Fruit fly (Drosophila melanogaster) whole organism, prepupa: ENCODE data around the gene Cp38.

Experiments
- Blimp-1 ChIP-seq: fragments of 200-800 bp; sonication (Bioruptor generic); optimal IDR thresholded peaks from 3 replicates; lab custom pipeline; 2017; ENCODE audit warnings: missing biosample characterization, missing genetic modification characterization, mild to moderate bottlenecking, moderate library complexity, missing genetic modification reagents
- CG10631 ChIP-seq: fragments of 200-800 bp; sonication (Bioruptor generic); optimal IDR thresholded peaks from 2 replicates; lab custom pipeline; 2016; ENCODE audit warnings: missing biosample characterization, missing genetic modification characterization
- CG15336 ChIP-seq: fragments of 200-800 bp; sonication (Bioruptor generic); IDR thresholded peaks from 2 replicates; pipeline ENCODE4 v1.3.6; 2022; ENCODE audit warnings: missing biosample characterization, missing genetic modification characterization
- CG1621 ChIP-seq: fragments of 200-800 bp; sonication (Bioruptor generic); optimal IDR thresholded peaks from 3 replicates; lab custom pipeline; 2018; ENCODE audit warnings: missing biosample characterization, mild to moderate bottlenecking, missing genetic modification characterization
- CG3032 ChIP-seq: fragments of 200-800 bp; optimal IDR thresholded peaks from 2 replicates; lab custom pipeline; 2019; ENCODE audit warnings: missing biosample characterization, mild to moderate bottlenecking, missing genetic modification characterization, moderate library complexity
- CG31627 ChIP-seq: fragments of 200-800 bp; sonication (Bioruptor generic); optimal IDR thresholded peaks from 3 replicates; lab custom pipeline; 2016; ENCODE audit warnings: missing biosample characterization, missing genetic modification characterization
- CG32006 ChIP-seq: fragments of 200-800 bp; sonication (Bioruptor generic); optimal IDR thresholded peaks from 3 replicates; lab custom pipeline; 2017; ENCODE audit warnings: missing biosample characterization, mild to moderate bottlenecking, missing genetic modification characterization
- CG34406 ChIP-seq: fragments of 200-800 bp; sonication (Bioruptor generic); optimal IDR thresholded peaks from 3 replicates; lab custom pipeline; 2016; ENCODE audit warnings: missing biosample characterization, missing genetic modification characterization
- CG3919 ChIP-seq: fragments of 200-800 bp; sonication (Bioruptor generic); optimal IDR thresholded peaks from 3 replicates; lab custom pipeline; 2016; ENCODE audit warnings: missing biosample characterization, missing genetic modification characterization
- CG4318 ChIP-seq: fragments of 200-800 bp; sonication (Bioruptor generic); optimal IDR thresholded peaks from 3 replicates; lab custom pipeline; 2017; ENCODE audit warnings: missing biosample characterization, mild to moderate bottlenecking, missing genetic modification characterization
- CG6276 ChIP-seq: fragments of 200-800 bp; sonication (Bioruptor generic); optimal IDR thresholded peaks from 2 replicates; lab custom pipeline; 2017; ENCODE audit warnings: missing biosample characterization, mild to moderate bottlenecking, missing genetic modification characterization
- CG6792 ChIP-seq: fragments of 200-800 bp; sonication (Bioruptor generic); optimal IDR thresholded peaks from 3 replicates; lab custom pipeline; 2016; ENCODE audit warnings: missing biosample characterization, missing genetic modification characterization
- CG6854 ChIP-seq: fragments of 200-800 bp; sonication (Bioruptor generic); optimal IDR thresholded peaks from 2 replicates; lab custom pipeline; 2017; ENCODE audit warnings: missing biosample characterization, mild to moderate bottlenecking, missing genetic modification characterization
- CG8119 ChIP-seq: fragments of 200-800 bp; sonication (Bioruptor generic); IDR thresholded peaks from 3 replicates; pipeline ENCODE4 v1.3.6; 2022; ENCODE audit warnings: missing biosample characterization, missing genetic modification characterization
- CG9139 ChIP-seq: fragments of 200-800 bp; sonication (Bioruptor generic); optimal IDR thresholded peaks from 3 replicates; lab custom pipeline; 2017; ENCODE audit warnings: missing biosample characterization, mild to moderate bottlenecking, missing genetic modification characterization
- Eip75B ChIP-seq: fragments of 200-800 bp; sonication (Bioruptor generic); optimal IDR thresholded peaks from 3 replicates; lab custom pipeline; 2016; ENCODE audit warnings: missing biosample characterization, missing genetic modification characterization
- Ets21C ChIP-seq: fragments of 200-800 bp; sonication (Bioruptor generic); optimal IDR thresholded peaks from 3 replicates; lab custom pipeline; 2016; ENCODE audit warnings: missing biosample characterization, missing genetic modification characterization
- Ets96B ChIP-seq: fragments of 200-800 bp; optimal IDR thresholded peaks from 2 replicates; lab custom pipeline; 2019; ENCODE audit warnings: missing biosample characterization, mild to moderate bottlenecking, missing genetic modification characterization, moderate library complexity
- Gug ChIP-seq: fragments of 200-800 bp; sonication (Bioruptor generic); IDR thresholded peaks from 2 replicates; pipeline ENCODE4 v1.3.6; 2022; ENCODE audit warnings: missing biosample characterization, missing genetic modification characterization
- Hr38 ChIP-seq: sonication (Bioruptor generic); optimal IDR thresholded peaks from 2 replicates; lab custom pipeline; 2016; ENCODE audit warnings: missing biosample characterization, missing genetic modification characterization
- Hr39 ChIP-seq: fragments of 200-800 bp; sonication (Bioruptor generic); optimal IDR thresholded peaks from 2 replicates; lab custom pipeline; 2016; ENCODE audit warnings: missing biosample characterization, missing genetic modification characterization
- Hr4 ChIP-seq: fragments of 200-800 bp; sonication (Bioruptor generic); optimal IDR thresholded peaks from 3 replicates; lab custom pipeline; 2016; ENCODE audit warnings: missing biosample characterization, missing genetic modification characterization
- Met ChIP-seq: fragments of 200-800 bp; sonication (Bioruptor generic); optimal IDR thresholded peaks from 3 replicates; lab custom pipeline; 2016; ENCODE audit warnings: missing biosample characterization, missing genetic modification characterization
- OdsH ChIP-seq: fragments of 200-800 bp; sonication (Bioruptor generic); optimal IDR thresholded peaks from 3 replicates; lab custom pipeline; 2016; ENCODE audit warnings: missing biosample characterization, missing genetic modification characterization
- Smox ChIP-seq: fragments of 200-800 bp; sonication (Bioruptor generic); optimal IDR thresholded peaks from 3 replicates; lab custom pipeline; 2016; ENCODE audit warnings: missing biosample characterization, missing genetic modification characterization
- Sox102F ChIP-seq: fragments of 200-800 bp; sonication (Bioruptor generic); optimal IDR thresholded peaks from 2 replicates; lab custom pipeline; 2016; ENCODE audit warnings: missing biosample characterization, mild to moderate bottlenecking, missing genetic modification characterization
- Sox15 ChIP-seq: fragments of 200-800 bp; sonication (Bioruptor generic); optimal IDR thresholded peaks from 3 replicates; lab custom pipeline; 2016; ENCODE audit warnings: missing biosample characterization, missing genetic modification characterization
- achi ChIP-seq: fragments of 200-800 bp; sonication (Bioruptor generic); optimal IDR thresholded peaks from 3 replicates; lab custom pipeline; 2016; ENCODE audit warnings: missing biosample characterization, missing genetic modification characterization
- acj6 ChIP-seq: fragments of 200-800 bp; sonication (Bioruptor generic); optimal IDR thresholded peaks from 3 replicates; lab custom pipeline; 2016; ENCODE audit warnings: missing biosample characterization, missing genetic modification characterization
- dac ChIP-seq: fragments of 200-800 bp; sonication (Bioruptor generic); optimal IDR thresholded peaks from 2 replicates; lab custom pipeline; 2017; ENCODE audit warnings: missing biosample characterization, mild to moderate bottlenecking, missing genetic modification characterization
- eg ChIP-seq: fragments of 200-800 bp; sonication (Bioruptor generic); IDR thresholded peaks from 3 replicates; pipeline ENCODE4 v1.3.6; 2022; ENCODE audit warnings: missing biosample characterization, missing genetic modification characterization
- fd85E ChIP-seq: fragments of 200-800 bp; sonication (Bioruptor generic); optimal IDR thresholded peaks from 3 replicates; lab custom pipeline; 2016; ENCODE audit warnings: missing biosample characterization, missing genetic modification characterization
- net ChIP-seq: fragments of 200-800 bp; sonication (Bioruptor generic); optimal IDR thresholded peaks from 3 replicates; lab custom pipeline; 2016; ENCODE audit warnings: missing biosample characterization, missing genetic modification characterization
- pdm3 ChIP-seq: fragments of 200-800 bp; sonication (Bioruptor generic); optimal IDR thresholded peaks from 3 replicates; lab custom pipeline; 2016; ENCODE audit warnings: missing biosample characterization, missing genetic modification characterization
- spab ChIP-seq: fragments of 200-800 bp; sonication (Bioruptor generic); optimal IDR thresholded peaks from 2 replicates; lab custom pipeline; 2017; ENCODE audit warnings: missing biosample characterization, mild to moderate bottlenecking, missing genetic modification characterization, missing genetic modification reagents
- ss ChIP-seq, 2 experiments: fragments of 200-800 bp; sonication (Bioruptor generic); optimal IDR thresholded peaks; 2 replicates in 1 of 2; 3 replicates in 1 of 2; lab custom pipeline; 2017 to 2018; ENCODE audit warnings: mild to moderate bottlenecking in 2 of 2, missing biosample characterization in 2 of 2, missing genetic modification characterization in 2 of 2, moderate library complexity in 1 of 2
- svp ChIP-seq: fragments of 200-800 bp; sonication (Bioruptor generic); peaks from one replicate; lab custom pipeline; 2016; ENCODE audit warnings: missing biosample characterization, missing genetic modification characterization
- topi ChIP-seq: fragments of 200-800 bp; sonication (Bioruptor generic); optimal IDR thresholded peaks from 3 replicates; lab custom pipeline; 2016; ENCODE audit warnings: missing biosample characterization, missing genetic modification characterization
- vri ChIP-seq: fragments of 200-800 bp; sonication (Bioruptor generic); optimal IDR thresholded peaks from 3 replicates; lab custom pipeline; 2016; ENCODE audit warnings: missing biosample characterization, mild to moderate bottlenecking, missing genetic modification characterization

The Cp38 gene

DNA sequence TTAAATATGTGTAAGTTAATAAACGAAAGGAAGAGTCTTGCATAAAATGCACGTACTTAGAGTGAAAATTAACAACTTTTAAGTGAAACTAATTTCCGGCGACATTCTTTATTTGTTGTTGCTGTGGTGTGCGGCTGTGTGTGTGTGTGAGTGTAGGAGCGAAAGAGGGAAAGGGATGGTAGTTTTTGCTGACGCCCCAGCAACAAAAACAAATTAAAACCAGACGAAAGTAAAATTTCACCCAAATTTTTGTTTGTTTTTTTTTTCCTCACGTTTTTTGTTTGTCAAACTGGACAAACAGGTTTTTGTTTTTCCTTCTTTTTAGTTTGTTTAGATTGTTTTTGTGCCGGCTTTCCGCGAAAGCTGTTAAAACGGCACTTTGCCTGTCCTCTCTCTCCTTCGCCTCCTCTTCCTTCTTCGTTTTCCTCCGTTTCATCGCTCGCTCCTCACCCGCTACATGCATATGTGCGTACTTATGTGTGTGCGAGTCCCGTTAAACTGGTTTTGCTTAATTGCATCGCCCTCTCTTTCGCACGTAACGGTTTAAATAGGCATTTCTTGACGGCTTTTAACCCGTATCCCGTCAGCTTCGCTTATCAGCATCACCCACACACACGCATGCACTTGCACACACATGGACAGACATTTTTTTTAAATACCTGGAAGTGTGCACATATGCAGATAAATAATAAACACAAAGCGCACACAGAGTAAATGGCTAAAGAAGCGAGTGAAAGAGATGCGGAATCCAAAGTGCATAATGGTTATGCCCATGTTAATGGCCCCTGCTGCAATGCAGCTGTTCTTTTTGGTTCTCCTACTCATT lies 44.1 kb upstream of the Cp38 start, which contains the start of gene Miga (continued):
- TF ChIP-seq Ets21C (GFP tag; lab: Kevin White, UChicago): no peak
- TF ChIP-seq eg (GFP tag; lab: Robert Waterston, UW): peak; percentile 21; the same call in 1 of the 3 replicates
- TF ChIP-seq Gug (GFP tag; lab: Robert Waterston, UW): no peak
- TF ChIP-seq ss (GFP tag; optimal IDR thresholded peaks at IDR 0.05; lab: Kevin White, UChicago): peak; percentile 67 to 77
- TF ChIP-seq CG15336: peak; percentile 33; the same call in 1 of the 2 replicates
- TF ChIP-seq net (GFP tag; lab: Kevin White, UChicago): no peak
- TF ChIP-seq achi (GFP tag; lab: Kevin White, UChicago): no peak
- TF ChIP-seq Ets96B (tag; lab: Kevin White, UChicago): peak; percentile 12
- TF ChIP-seq CG31627 (GFP tag; lab: Kevin White, UChicago): no peak
- TF ChIP-seq CG32006 (GFP tag; lab: Kevin White, UChicago): peak; percentile 22
- TF ChIP-seq acj6 (GFP tag; lab: Kevin White, UChicago): no peak
- TF ChIP-seq Blimp-1: peak; percentile 90
- TF ChIP-seq fd85E (GFP tag; lab: Kevin White, UChicago): no peak
- TF ChIP-seq Sox102F (GFP tag; lab: Kevin White, UChicago): peak; percentile 8
- TF ChIP-seq topi (GFP tag; lab: Kevin White, UChicago): no peak
- peak; percentile 8 for TF ChIP-seq CG3032 (tag; lab: Kevin White, UChicago)
- no peak for TF ChIP-seq dac (GFP tag; lab: Kevin White, UChicago)
- no peak for TF ChIP-seq pdm3 (GFP tag; lab: Kevin White, UChicago)
- TF ChIP-seq CG10631 (GFP tag; lab: Kevin White, UChicago): no peak
- no peak for TF ChIP-seq Hr4 (GFP tag; lab: Kevin White, UChicago)
- TF ChIP-seq Met (GFP tag; lab: Kevin White, UChicago): no peak
- peak; percentile 9 for TF ChIP-seq spab
- TF ChIP-seq CG3919 (GFP tag; lab: Kevin White, UChicago): no peak
- TF ChIP-seq, all 60 proteins: peak for 22

DNA sequence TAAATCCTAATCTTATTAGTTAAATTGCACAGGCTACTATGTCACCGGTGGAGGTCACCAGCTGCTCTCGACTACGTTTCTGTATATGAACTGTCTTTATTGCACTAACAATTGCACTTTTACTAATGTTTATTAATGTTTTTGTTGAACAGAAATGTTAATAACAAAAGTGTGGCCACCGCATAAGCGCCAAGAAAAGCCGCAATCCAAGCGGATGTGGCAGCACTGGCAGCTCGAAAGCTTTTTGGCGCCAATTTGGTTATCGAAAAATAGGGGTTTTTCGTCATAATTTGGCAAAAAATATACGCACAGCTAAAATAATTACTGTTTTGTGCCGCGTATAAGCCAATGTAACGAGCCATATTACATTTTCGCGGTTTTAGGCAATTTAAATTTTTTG lies 39.5 kb upstream of the Cp38 start, which contains the start of gene CG12123:
TSS of gene CG12123 (minus strand) at position 188 of the 400 bp plus-strand sequence.
- TF ChIP-seq OdsH (GFP tag; lab: Kevin White, UChicago): no peak
- TF ChIP-seq Gug (GFP tag; lab: Robert Waterston, UW): no peak
- TF ChIP-seq net (GFP tag; lab: Kevin White, UChicago): no peak
- no peak for TF ChIP-seq Sox15 (GFP tag; lab: Kevin White, UChicago)
- no peak for TF ChIP-seq CG6792 (GFP tag; lab: Kevin White, UChicago)
- no peak for TF ChIP-seq CG8119 (GFP tag; lab: Robert Waterston, UW)
- no peak for TF ChIP-seq Smox (GFP tag; lab: Kevin White, UChicago)
- no peak for TF ChIP-seq CG3032 (tag; lab: Kevin White, UChicago)
- TF ChIP-seq Eip75B (GFP tag; lab: Kevin White, UChicago): no peak
- TF ChIP-seq CG6276 (GFP tag; lab: Kevin White, UChicago): no peak
- TF ChIP-seq ss (GFP tag; optimal IDR thresholded peaks at IDR 0.05; lab: Kevin White, UChicago): no peak
- TF ChIP-seq CG6854 (GFP tag; lab: Kevin White, UChicago): no peak
- no peak for TF ChIP-seq svp
- no peak for TF ChIP-seq Hr38 (GFP tag; lab: Kevin White, UChicago)
- TF ChIP-seq Hr39: no peak
- TF ChIP-seq CG34406 (GFP tag; lab: Kevin White, UChicago): no peak
- no peak for TF ChIP-seq Sox102F (GFP tag; lab: Kevin White, UChicago)
- no peak for TF ChIP-seq dac (GFP tag; lab: Kevin White, UChicago)
- TF ChIP-seq, all 60 proteins: peak for 0

DNA sequence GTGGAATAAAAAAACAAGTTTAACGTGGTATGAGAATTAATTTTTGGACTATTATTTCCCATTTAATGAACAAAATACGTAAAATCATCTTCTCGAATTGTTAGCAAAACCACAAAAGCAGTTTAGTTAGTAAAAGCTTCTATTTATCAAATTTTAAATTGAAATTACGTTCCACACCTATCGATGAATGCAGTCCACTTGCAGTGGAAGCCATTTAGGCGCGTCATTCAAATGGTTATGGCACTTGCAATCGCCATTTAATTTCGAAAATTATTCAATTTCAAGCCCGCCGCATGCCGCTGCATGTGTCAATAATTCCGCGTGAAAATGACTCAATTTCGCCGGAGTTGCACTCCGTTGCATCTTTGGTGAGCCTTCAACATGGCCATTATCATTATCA lies 38.7 kb upstream of the Cp38 start:
- no peak for TF ChIP-seq CG1621
- TF ChIP-seq vri (GFP tag; lab: Kevin White, UChicago): no peak
- no peak for TF ChIP-seq topi (GFP tag; lab: Kevin White, UChicago)
- no peak for TF ChIP-seq Gug (GFP tag; lab: Robert Waterston, UW)
- TF ChIP-seq dac (GFP tag; lab: Kevin White, UChicago): no peak
- TF ChIP-seq CG9139 (GFP tag; lab: Kevin White, UChicago): no peak
- no peak for TF ChIP-seq ss (GFP tag; optimal IDR thresholded peaks at IDR 0.05; lab: Kevin White, UChicago)
- TF ChIP-seq CG4318 (GFP tag; lab: Kevin White, UChicago): no peak
